Fruit fly (Drosophila melanogaster) S2 (cell line): Measurements from ENCODE around the gene CG34323.

ENCODE experiments used
- CG8478 ChIP-seq: fragments of >200 bp; optimal IDR thresholded peaks from 2 replicates; lab custom pipeline; 2018
- CTCF ChIP-seq, 2 experiments: fragments of >200 bp; optimal IDR thresholded peaks; 2 replicates each; lab custom pipeline; 2018

DNA sequence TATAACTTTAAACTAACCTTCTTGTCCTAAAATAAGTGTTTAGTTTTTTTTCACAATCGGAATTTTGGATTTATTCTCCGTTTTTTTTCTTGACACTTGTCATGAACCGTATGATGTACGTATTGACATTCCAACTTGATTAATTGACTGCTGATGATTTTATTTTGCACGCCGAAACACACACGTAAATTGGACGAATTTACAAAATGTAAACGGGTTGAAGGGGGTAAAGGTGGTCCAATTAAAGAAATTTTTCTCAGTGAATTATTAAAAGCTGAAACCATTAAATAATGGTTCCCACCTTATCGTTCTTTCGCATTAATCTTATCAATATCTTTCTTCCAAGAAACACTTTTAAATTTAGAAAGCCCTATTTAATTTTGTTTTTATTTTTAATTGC is 13.7 kb upstream of the CG34323 start, which contains the start of gene Uch-L5R:
- no peak for TF ChIP-seq CG8478 (lab: Kevin White, UChicago)
- no peak for TF ChIP-seq CTCF (optimal IDR thresholded peaks at IDR 0.05; lab: Kevin White, UChicago)
